Fruit fly (Drosophila melanogaster): ENCODE data around the gene MTA1-like.

The MTA1-like gene

dm6 chr3R:5601044-5601523 lies 47.5 kb downstream of the MTA1-like start, which contains the start of the genes kra and SecS (continued):
- peak; percentile 63 for TF ChIP-seq CG4328 (GFP tag; optimal IDR thresholded peaks at IDR 0.05)
- no peak for TF ChIP-seq gcm2 (GFP tag; optimal IDR thresholded peaks at IDR 0.05)
- no peak for TF ChIP-seq crc (GFP tag; optimal IDR thresholded peaks at IDR 0.05)
- peak; percentile 62 for TF ChIP-seq CG3281 (GFP tag; optimal IDR thresholded peaks at IDR 0.05)
- TF ChIP-seq Spps (tag; optimal IDR thresholded peaks at IDR 0.05): no peak
- peak; percentile 10 for TF ChIP-seq CG7271 (tag; optimal IDR thresholded peaks at IDR 0.05)
- peak; percentile 9 for TF ChIP-seq sd (tag; optimal IDR thresholded peaks at IDR 0.05)
- peak; percentile 30 for TF ChIP-seq D19A (tag; optimal IDR thresholded peaks at IDR 0.05)
- TF ChIP-seq salm (tag; optimal IDR thresholded peaks at IDR 0.05): no peak
- TF ChIP-seq CG2875 (GFP tag; optimal IDR thresholded peaks at IDR 0.05): peak; percentile 35
- peak; percentile 21 for TF ChIP-seq pnt (GFP tag; optimal IDR thresholded peaks at IDR 0.05)
- TF ChIP-seq Dek (tag; optimal IDR thresholded peaks at IDR 0.05): peak; percentile 29
- peak; percentile 78 for TF ChIP-seq CG2116 (GFP tag; optimal IDR thresholded peaks at IDR 0.05)
- peak; percentile 32 for TF ChIP-seq CG8944 (GFP tag; optimal IDR thresholded peaks at IDR 0.05)
- peak; percentile 37 for TF ChIP-seq sug (tag; optimal IDR thresholded peaks at IDR 0.05)
- TF ChIP-seq maf-S (GFP tag; optimal IDR thresholded peaks at IDR 0.05): peak; percentile 66
- TF ChIP-seq grn (GFP tag; optimal IDR thresholded peaks at IDR 0.05): no peak
- TF ChIP-seq Lhr (GFP tag; optimal IDR thresholded peaks at IDR 0.05): peak; percentile 85
- peak; percentile 67 for TF ChIP-seq CG2678 (tag; optimal IDR thresholded peaks at IDR 0.05)
- no peak for TF ChIP-seq ERR (GFP tag; optimal IDR thresholded peaks at IDR 0.05)
- TF ChIP-seq CG17802 (tag; optimal IDR thresholded peaks at IDR 0.05): no peak
- peak; percentile 53 for TF ChIP-seq Dad (GFP tag; optimal IDR thresholded peaks at IDR 0.05)
- peak; percentile 63 for TF ChIP-seq HmgZ (tag; optimal IDR thresholded peaks at IDR 0.05)
- TF ChIP-seq Bdp1 (GFP tag; optimal IDR thresholded peaks at IDR 0.05): peak; percentile 18
- TF ChIP-seq CG1602 (GFP tag; optimal IDR thresholded peaks at IDR 0.05): peak; percentile 53
- TF ChIP-seq CG13624 (GFP tag; optimal IDR thresholded peaks at IDR 0.05): peak; percentile 32
- no peak for TF ChIP-seq CG30431 (GFP tag; optimal IDR thresholded peaks at IDR 0.05)
- peak; percentile 53 for TF ChIP-seq Meics (GFP tag; optimal IDR thresholded peaks at IDR 0.05)
- no peak for TF ChIP-seq chinmo (GFP tag; IDR thresholded peaks at IDR 0.05; ENCODE audit: partially characterized antibody)
- TF ChIP-seq lola (GFP tag; optimal IDR thresholded peaks at IDR 0.05): peak in 1 of 3 experiments; percentile 57
- TF ChIP-seq scrt (GFP tag; optimal IDR thresholded peaks at IDR 0.05): peak; percentile 46
- TF ChIP-seq Dp (GFP tag; optimal IDR thresholded peaks at IDR 0.05): peak; percentile 58
- no peak for TF ChIP-seq CG11093 (GFP tag; IDR thresholded peaks at IDR 0.05)
- TF ChIP-seq CG11504 (tag; optimal IDR thresholded peaks at IDR 0.05): no peak
- TF ChIP-seq pros (GFP tag; optimal IDR thresholded peaks at IDR 0.05): no peak
- TF ChIP-seq CG4854 (GFP tag; optimal IDR thresholded peaks at IDR 0.05): peak; percentile 44
- TF ChIP-seq CG30403 (GFP tag; optimal IDR thresholded peaks at IDR 0.05): peak; percentile 80
- TF ChIP-seq prd (optimal IDR thresholded peaks at IDR 0.05): no peak
- no peak for TF ChIP-seq prd (GFP tag; IDR thresholded peaks at IDR 0.05)
- TF ChIP-seq CG7928 (GFP tag; optimal IDR thresholded peaks at IDR 0.05): peak; percentile 35
- TF ChIP-seq Myb (GFP tag; optimal IDR thresholded peaks at IDR 0.05): peak; percentile 80
- no peak for TF ChIP-seq CHES-1-like (GFP tag; optimal IDR thresholded peaks at IDR 0.05)
- no peak for TF ChIP-seq CG10274 (GFP tag; optimal IDR thresholded peaks at IDR 0.05)
- peak; percentile 50 for TF ChIP-seq CG15601 (tag; optimal IDR thresholded peaks at IDR 0.05)
- peak; percentile 76 for TF ChIP-seq CG2120 (GFP tag; optimal IDR thresholded peaks at IDR 0.05)
- TF ChIP-seq ara (GFP tag; IDR thresholded peaks at IDR 0.05): no peak
- peak; percentile 46 for TF ChIP-seq zfh2 (GFP tag; optimal IDR thresholded peaks at IDR 0.05)
- no peak for TF ChIP-seq CG14965 (GFP tag; optimal IDR thresholded peaks at IDR 0.05; ENCODE audit: borderline replicate concordance)
- TF ChIP-seq ftz-f1 (GFP tag; optimal IDR thresholded peaks at IDR 0.05): peak; percentile 19
- TF ChIP-seq chn (GFP tag; optimal IDR thresholded peaks at IDR 0.05): peak; percentile 67
- TF ChIP-seq Ssrp (tag; optimal IDR thresholded peaks at IDR 0.05): peak; percentile 22
